Fruit fly (Drosophila melanogaster): Measurements from ENCODE around the gene CG31265.

DNA sequence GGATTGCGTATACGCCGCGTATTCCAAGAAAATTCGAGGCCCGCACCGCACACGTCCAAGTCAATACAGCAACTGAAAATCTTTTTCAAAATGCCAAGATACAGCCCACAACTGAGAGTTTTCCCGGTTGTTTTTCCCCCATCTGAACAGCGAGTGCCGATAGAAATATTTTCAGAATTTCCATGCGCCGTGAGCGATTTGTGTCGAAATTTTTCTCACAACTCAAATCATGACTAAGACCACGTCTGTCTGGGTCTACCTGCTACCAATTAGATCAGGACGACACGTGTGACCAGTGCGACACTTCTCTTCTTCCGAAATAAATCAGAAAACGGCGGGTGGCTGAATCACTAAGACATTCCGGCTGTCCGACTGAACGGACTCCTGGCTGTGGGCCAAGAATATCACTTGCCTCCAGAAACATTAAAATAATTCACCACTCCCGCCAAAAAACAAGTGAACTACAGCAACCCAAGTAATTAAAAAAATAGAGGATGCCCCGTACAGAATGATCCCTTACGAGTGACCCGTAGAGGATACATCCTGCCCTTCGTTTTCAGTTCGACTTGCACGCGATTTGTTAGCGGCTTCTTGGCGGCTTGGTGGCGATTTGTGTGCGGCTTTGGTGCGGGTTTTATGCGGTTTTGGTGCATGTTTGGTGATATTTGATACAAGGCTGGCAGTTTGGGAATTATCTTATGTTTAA lies 2.5 kb upstream of the CG31265 start, which contains the start of gene cher:
- no peak for TF ChIP-seq CG32006 (GFP tag; optimal IDR thresholded peaks at IDR 0.05)
- no peak for TF ChIP-seq fd59A (GFP tag; optimal IDR thresholded peaks at IDR 0.05)
- TF ChIP-seq Hr39 (GFP tag; optimal IDR thresholded peaks at IDR 0.05), result no peak
- TF ChIP-seq Ets96B (tag; optimal IDR thresholded peaks at IDR 0.05), result no peak
- no peak for TF ChIP-seq CG10631 (GFP tag; optimal IDR thresholded peaks at IDR 0.05)
- no peak for TF ChIP-seq salr (GFP tag; optimal IDR thresholded peaks at IDR 0.05)
- TF ChIP-seq Sox102F (GFP tag; optimal IDR thresholded peaks at IDR 0.05), result no peak
- no peak for TF ChIP-seq CG6854 (GFP tag; optimal IDR thresholded peaks at IDR 0.05)
- no peak for TF ChIP-seq CG15336 (GFP tag; IDR thresholded peaks at IDR 0.05)

Data from whole organism, prepupa.